Worm (Caenorhabditis elegans) whole organism, mixed stage, embryonic: ENCODE measurements around the gene ugt-8.

Source experiments
- M03D4.4 ChIP-seq: sonication (generic microtip); optimal IDR thresholded peaks from 2 replicates; lab custom pipeline; 2017; ENCODE audit warnings: mild to moderate bottlenecking, missing genetic modification characterization, missing compliant biosample characterization
- lin-13 ChIP-seq: fragments of 150-350 bp; optimal IDR thresholded peaks from 2 replicates; lab custom pipeline; 2014; ENCODE audit warnings: missing biosample characterization, missing genetic modification characterization
- mep-1 ChIP-seq: fragments of 150-350 bp; optimal IDR thresholded peaks from 2 replicates; lab custom pipeline; 2017; ENCODE audit warnings: missing biosample characterization, missing genetic modification reagents, missing genetic modification characterization, inconsistent platforms
- pha-4 ChIP-seq: fragments of 150-350 bp; optimal IDR thresholded peaks from 2 replicates; lab custom pipeline; 2018; ENCODE audit warnings: missing biosample characterization, missing genetic modification reagents, missing genetic modification characterization
- sptf-1 ChIP-seq: sonication (generic microtip); optimal IDR thresholded peaks from 2 replicates; lab custom pipeline; 2017; ENCODE audit warnings: mild to moderate bottlenecking, missing genetic modification characterization, moderate library complexity, missing compliant biosample characterization
- tbx-8 ChIP-seq: fragments of 200-800 bp; sonication (Bioruptor generic); optimal IDR thresholded peaks from 2 replicates; lab custom pipeline; 2018; ENCODE audit warnings: mild to moderate bottlenecking, missing genetic modification characterization, moderate library complexity, missing compliant biosample characterization
- unc-39 ChIP-seq: fragments of 150-350 bp; optimal IDR thresholded peaks from 2 replicates; lab custom pipeline; 2014; ENCODE audit warnings: missing biosample characterization, missing genetic modification characterization
- unc-62 ChIP-seq: fragments of 150-350 bp; optimal IDR thresholded peaks from 2 replicates; lab custom pipeline; 2014; ENCODE audit warnings: missing biosample characterization, missing genetic modification reagents, missing genetic modification characterization

DNA sequence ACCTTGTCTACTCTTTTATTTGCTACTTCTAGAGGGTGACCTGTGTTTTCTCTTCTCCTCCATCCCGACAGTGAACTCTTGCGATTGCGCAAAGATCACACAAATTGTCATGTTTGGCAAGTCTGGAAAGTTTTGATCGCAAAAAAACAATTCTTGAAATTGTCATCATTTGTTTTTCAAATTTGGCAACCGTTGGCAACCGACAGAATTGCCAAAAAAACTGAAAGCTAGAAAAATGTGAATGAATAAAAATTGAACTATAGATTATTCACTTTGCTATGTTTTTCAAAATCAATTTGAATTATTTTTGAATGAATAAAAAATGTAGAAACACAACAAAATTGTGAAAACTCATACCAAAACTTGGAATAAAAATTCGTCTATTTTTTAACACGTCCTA is 8.8 kb upstream of the ugt-8 start, which contains the start of gene ugt-11:
- TF ChIP-seq M03D4.4 (tag; lab: Kevin White, UChicago) (no peak), unc-39 (no peak), tbx-8 (GFP tag; lab: Kevin White, UChicago) (no peak), lin-13 (tag; lab: Kevin White, UChicago) (no peak), unc-62 (no peak), pha-4 (no peak), sptf-1 (no peak), mep-1 (tag; lab: Kevin White, UChicago) (no peak)
